Fruit fly (Drosophila melanogaster): ENCODE data around the gene CG14210.

CG14210 gene

dm6 chrX:19613473-19613872, 2.5 kb upstream of the CG14210 start (continued):
- 0 out of 2 replicates have a peak, but pooled peaks have one; percentile 9 for TF ChIP-seq gsb (GFP tag; IDR thresholded peaks at IDR 0.05)
- peak; percentile 70 for TF ChIP-seq odd (GFP tag; optimal IDR thresholded peaks at IDR 0.05)
- no peak for TF ChIP-seq pita (GFP tag; optimal IDR thresholded peaks at IDR 0.05)
- TF ChIP-seq CG1792 (GFP tag; optimal IDR thresholded peaks at IDR 0.05): no peak
- TF ChIP-seq BtbVII (GFP tag; optimal IDR thresholded peaks at IDR 0.05): peak; percentile 59
- TF ChIP-seq Hr3 (GFP tag; optimal IDR thresholded peaks at IDR 0.05): no peak
- peak; percentile 17 for TF ChIP-seq CG9437 (GFP tag; optimal IDR thresholded peaks at IDR 0.05)
- peak; percentile 46 for TF ChIP-seq Sry-δ (GFP tag; optimal IDR thresholded peaks at IDR 0.05)
- TF ChIP-seq CG3995 (GFP tag; optimal IDR thresholded peaks at IDR 0.05): peak; percentile 37
- peak; percentile 45 for TF ChIP-seq CG33213 (GFP tag; optimal IDR thresholded peaks at IDR 0.05)
- no peak for TF ChIP-seq CG12219 (GFP tag; optimal IDR thresholded peaks at IDR 0.05)
- TF ChIP-seq ind (GFP tag; optimal IDR thresholded peaks at IDR 0.05): no peak
- no peak for TF ChIP-seq CG3847 (GFP tag; IDR thresholded peaks at IDR 0.05)
- TF ChIP-seq gcm2 (GFP tag; optimal IDR thresholded peaks at IDR 0.05): peak; percentile 16
- no peak; the same call in 2 of the 3 replicates for TF ChIP-seq row (GFP tag; IDR thresholded peaks at IDR 0.05)
- TF ChIP-seq CG10654 (GFP tag; optimal IDR thresholded peaks at IDR 0.05): no peak
- TF ChIP-seq wor (GFP tag; IDR thresholded peaks at IDR 0.05): no peak
- peak; percentile 52 for TF ChIP-seq CG18011 (GFP tag; optimal IDR thresholded peaks at IDR 0.05)
- TF ChIP-seq CG10979 (tag; optimal IDR thresholded peaks at IDR 0.05): peak; percentile 45
- no peak for TF ChIP-seq lmd (GFP tag; IDR thresholded peaks at IDR 0.05)
- no peak for TF ChIP-seq E2f1 (GFP tag; IDR thresholded peaks at IDR 0.05)
- TF ChIP-seq az2 (GFP tag; optimal IDR thresholded peaks at IDR 0.05): no peak
- no peak for TF ChIP-seq CG14965 (GFP tag; optimal IDR thresholded peaks at IDR 0.05; ENCODE audit: borderline replicate concordance)
- TF ChIP-seq Fer2 (tag; optimal IDR thresholded peaks at IDR 0.05): no peak
- TF ChIP-seq Med (GFP tag): peak; percentile 90
- no peak for TF ChIP-seq CG11247 (GFP tag; IDR thresholded peaks at IDR 0.05)
- TF ChIP-seq CG10267 (tag; optimal IDR thresholded peaks at IDR 0.05): peak; percentile 54
- peak; percentile 43 for TF ChIP-seq CG12299 (tag; optimal IDR thresholded peaks at IDR 0.05)
- no peak for TF ChIP-seq CG17186 (GFP tag; optimal IDR thresholded peaks at IDR 0.05)
- TF ChIP-seq unpg (GFP tag; optimal IDR thresholded peaks at IDR 0.05): peak; percentile 60
- TF ChIP-seq CG9797 (GFP tag; optimal IDR thresholded peaks at IDR 0.05): peak; percentile 34
- peak; percentile 38; the same call in 1 of the 2 replicates for TF ChIP-seq Atf6 (GFP tag; IDR thresholded peaks at IDR 0.05)
- peak; percentile 44 for TF ChIP-seq CG30020 (tag; optimal IDR thresholded peaks at IDR 0.05)
- TF ChIP-seq CG4424 (GFP tag; optimal IDR thresholded peaks at IDR 0.05): peak; percentile 21
- TF ChIP-seq MESR4 (GFP tag; optimal IDR thresholded peaks at IDR 0.05): peak; percentile 44
- TF ChIP-seq otp (GFP tag; IDR thresholded peaks at IDR 0.05): peak; percentile 59; the same call in 1 of the 3 replicates
- TF ChIP-seq crp (GFP tag; optimal IDR thresholded peaks at IDR 0.05): peak; percentile 28 to 89
- peak; percentile 76 for TF ChIP-seq CG6813 (GFP tag; optimal IDR thresholded peaks at IDR 0.05)
- peak; percentile 44 for TF ChIP-seq CG17829 (tag; optimal IDR thresholded peaks at IDR 0.05)
- no peak for TF ChIP-seq Dip2 (GFP tag; IDR thresholded peaks at IDR 0.05)
- TF ChIP-seq CG43689 (GFP tag; IDR thresholded peaks at IDR 0.05): no peak
- TF ChIP-seq nau (GFP tag; optimal IDR thresholded peaks at IDR 0.05): no peak
- TF ChIP-seq bowl (GFP tag; IDR thresholded peaks at IDR 0.05): 0 out of 2 replicates have a peak, but pooled peaks have one; percentile 10
- TF ChIP-seq Stat92E (GFP tag; optimal IDR thresholded peaks at IDR 0.05): no peak
- peak; percentile 30 for TF ChIP-seq ash1 (GFP tag; optimal IDR thresholded peaks at IDR 0.05)
- no peak for TF ChIP-seq br (optimal IDR thresholded peaks at IDR 0.05)
- no peak for TF ChIP-seq toy (GFP tag; IDR thresholded peaks at IDR 0.05)
- no peak for TF ChIP-seq CG1529 (GFP tag; optimal IDR thresholded peaks at IDR 0.05)
- peak; percentile 60; the same call in 1 of the 3 replicates for TF ChIP-seq gce (GFP tag; IDR thresholded peaks at IDR 0.05)
- TF ChIP-seq CG12071 (GFP tag; optimal IDR thresholded peaks at IDR 0.05): peak; percentile 82
- TF ChIP-seq CG34224 (GFP tag; IDR thresholded peaks at IDR 0.05; ENCODE audit: partially characterized antibody): peak; percentile 55; the same call in 2 of the 3 replicates

Data from whole organism, embryonic.